Fruit fly (Drosophila melanogaster): ENCODE results near the gene pip.

dm6 chr3L:19261213-19261612 lies 76.2 kb downstream of the pip start, which contains the start of gene Bet1:
- no peak for TF ChIP-seq disco-r (GFP tag; optimal IDR thresholded peaks at IDR 0.05)
- TF ChIP-seq CG7987 (GFP tag; optimal IDR thresholded peaks at IDR 0.05) = no peak
- TF ChIP-seq CG2116 (GFP tag; optimal IDR thresholded peaks at IDR 0.05) = no peak
- no peak for TF ChIP-seq fd102C (GFP tag; optimal IDR thresholded peaks at IDR 0.05)
- 0 out of 2 replicates have a peak, but pooled peaks have one; percentile 24 for TF ChIP-seq CG3847 (GFP tag; IDR thresholded peaks at IDR 0.05)
- TF ChIP-seq Hr78 (GFP tag; optimal IDR thresholded peaks at IDR 0.05) = no peak
- no peak for TF ChIP-seq CG17802 (tag; optimal IDR thresholded peaks at IDR 0.05)
- no peak for TF ChIP-seq ftz-f1 (GFP tag; optimal IDR thresholded peaks at IDR 0.05)
- no peak for TF ChIP-seq esg (GFP tag; conservative IDR thresholded peaks at IDR 0.05)
